Fruit fly (Drosophila melanogaster) whole organism, embryonic: Measurements from ENCODE around the gene sima.

Experiments used
- Bgb ChIP-seq: fragments of 200-800 bp; sonication (Bioruptor generic); IDR thresholded peaks from 2 replicates; pipeline ENCODE4 v1.3.6; 2022; ENCODE audit warnings: missing biosample characterization, missing genetic modification characterization; ENCODE audit not compliant: partially characterized antibody
- Dek ChIP-seq: fragments of 200-800 bp; sonication (Bioruptor generic); optimal IDR thresholded peaks from 3 replicates; lab custom pipeline; 2019; ENCODE audit warnings: missing biosample characterization, mild to moderate bottlenecking, missing genetic modification characterization, moderate library complexity

DNA sequence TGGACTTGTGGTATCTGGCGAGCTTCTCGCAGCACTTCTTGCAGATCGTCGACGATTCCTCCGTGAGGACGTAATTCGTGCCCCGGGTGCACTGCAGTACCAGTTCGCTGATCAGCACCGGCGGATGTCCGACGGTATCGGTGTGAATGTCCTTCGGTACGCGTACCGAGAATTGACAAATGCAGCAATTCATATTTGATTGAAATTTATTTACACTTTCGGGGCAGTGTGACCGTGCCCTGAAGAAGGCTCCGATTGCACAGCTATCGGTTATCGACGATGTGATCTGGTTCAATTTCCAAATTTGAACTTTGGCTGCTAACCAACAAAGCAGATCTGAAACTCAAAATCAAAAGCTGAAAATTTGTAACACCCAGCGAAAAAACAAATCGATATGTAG is 21.5 kb upstream of the sima start, which contains the start of gene ZIPIC:
- TF ChIP-seq Dek (tag; lab: Kevin White, UChicago) = no peak
- peak; percentile 46 for TF ChIP-seq Bgb (GFP tag; lab: Robert Waterston, UW)
